Fruit fly (Drosophila melanogaster) Kc167 (cell line): ENCODE results near the gene Scsalpha1.

ENCODE experiments used
- Myc ChIP-seq: fragments of >200 bp; optimal IDR thresholded peaks from 2 replicates; lab custom pipeline; 2017; ENCODE audit warnings: missing external identifiers
- Sin3A ChIP-seq: fragments of >200 bp; optimal IDR thresholded peaks from 2 replicates; lab custom pipeline; 2018; ENCODE audit warnings: missing external identifiers
- h ChIP-seq: fragments of >200 bp; optimal IDR thresholded peaks from 3 replicates; lab custom pipeline; 2018; ENCODE audit warnings: missing external identifiers
- insv ChIP-seq: fragments of >200 bp; optimal IDR thresholded peaks from 3 replicates; lab custom pipeline; 2018; ENCODE audit warnings: missing external identifiers
- psq ChIP-seq: fragments of >200 bp; optimal IDR thresholded peaks from 2 replicates; lab custom pipeline; 2017; ENCODE audit warnings: missing external identifiers
- ttk ChIP-seq: sonication (Bioruptor generic); optimal IDR thresholded peaks from 2 replicates; lab custom pipeline; 2017; ENCODE audit warnings: missing external identifiers

The Scsalpha1 gene

dm6 chr3L:3814010-3814833 is at the start of gene Scsalpha1:
Gene Scsalpha1, plus strand, starts transcription at chr3L:3814211.
- TF ChIP-seq ttk (no peak), psq (lab: Kevin White, UChicago) (no peak), h (no peak), Sin3A (lab: Kevin White, UChicago) (no peak), Myc (lab: Kevin White, UChicago) (no peak), insv (no peak)

dm6 chr3L:3764338-3764737 is 49.7 kb upstream of the Scsalpha1 start:
- TF ChIP-seq insv, result no peak
- no peak for TF ChIP-seq h
- no peak for TF ChIP-seq psq (lab: Kevin White, UChicago)
- no peak for TF ChIP-seq ttk
- TF ChIP-seq Sin3A (lab: Kevin White, UChicago), result no peak
- no peak for TF ChIP-seq Myc (lab: Kevin White, UChicago)

DNA sequence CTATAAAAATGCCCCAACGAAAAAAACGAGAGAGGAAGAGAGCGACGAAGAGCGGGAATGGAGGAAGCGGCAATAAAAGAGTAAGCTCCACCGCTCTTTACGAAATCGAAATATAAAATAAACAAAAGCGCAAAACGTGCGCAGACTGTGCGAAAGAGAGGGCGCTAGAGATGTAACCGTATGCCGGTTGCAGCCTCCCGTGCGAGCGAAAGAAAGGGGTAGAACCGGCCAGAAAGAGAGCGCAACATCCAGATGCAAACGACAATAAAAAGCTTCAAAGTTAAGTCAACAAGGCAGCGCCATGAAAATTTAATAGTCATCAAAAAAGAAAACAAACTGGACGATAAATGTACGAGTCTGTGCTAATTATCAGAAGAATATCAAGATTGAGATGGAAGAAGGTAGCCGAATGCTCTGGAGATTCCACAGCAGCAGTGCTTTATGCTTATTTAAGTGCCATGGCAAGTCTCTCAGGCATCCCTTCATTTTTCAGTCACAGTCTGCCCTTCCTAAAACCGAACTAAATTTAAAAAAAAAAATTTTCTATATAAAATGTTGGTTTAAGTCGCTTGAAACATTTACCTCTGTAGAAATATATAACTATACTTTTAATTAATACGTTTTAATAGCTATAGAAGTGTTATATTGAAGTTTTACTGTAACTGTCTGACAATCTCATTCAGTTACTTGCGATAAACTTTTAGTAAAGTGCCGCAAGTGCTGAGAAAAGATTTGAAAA is 48.1 kb upstream of the Scsalpha1 start:
- no peak for TF ChIP-seq Sin3A (lab: Kevin White, UChicago)
- TF ChIP-seq ttk, result no peak
- TF ChIP-seq Myc (lab: Kevin White, UChicago), result no peak
- TF ChIP-seq h, result no peak
- TF ChIP-seq insv, result no peak
- TF ChIP-seq psq (lab: Kevin White, UChicago), result no peak

DNA sequence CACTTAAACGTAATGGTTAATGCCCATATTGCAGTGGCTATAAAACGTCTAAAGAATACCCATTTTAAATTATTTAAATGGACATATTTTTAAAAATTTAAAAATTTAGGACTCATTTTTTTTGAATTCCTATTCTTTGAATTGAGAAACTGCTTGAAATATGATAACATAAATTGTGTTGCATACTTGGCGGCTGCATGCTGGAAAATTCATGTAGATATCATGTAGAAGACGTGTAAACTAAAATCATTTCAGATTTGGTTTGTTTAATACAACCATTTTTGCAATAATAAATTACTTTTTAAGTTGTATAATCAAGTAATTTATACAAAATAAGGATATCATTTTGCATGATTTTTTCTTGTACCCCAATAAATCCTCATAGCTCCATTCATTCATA is 47.3 kb upstream of the Scsalpha1 start:
- no peak for TF ChIP-seq psq (lab: Kevin White, UChicago)
- no peak for TF ChIP-seq h
- no peak for TF ChIP-seq insv
- no peak for TF ChIP-seq Myc (lab: Kevin White, UChicago)
- TF ChIP-seq ttk, result no peak
- no peak for TF ChIP-seq Sin3A (lab: Kevin White, UChicago)

DNA sequence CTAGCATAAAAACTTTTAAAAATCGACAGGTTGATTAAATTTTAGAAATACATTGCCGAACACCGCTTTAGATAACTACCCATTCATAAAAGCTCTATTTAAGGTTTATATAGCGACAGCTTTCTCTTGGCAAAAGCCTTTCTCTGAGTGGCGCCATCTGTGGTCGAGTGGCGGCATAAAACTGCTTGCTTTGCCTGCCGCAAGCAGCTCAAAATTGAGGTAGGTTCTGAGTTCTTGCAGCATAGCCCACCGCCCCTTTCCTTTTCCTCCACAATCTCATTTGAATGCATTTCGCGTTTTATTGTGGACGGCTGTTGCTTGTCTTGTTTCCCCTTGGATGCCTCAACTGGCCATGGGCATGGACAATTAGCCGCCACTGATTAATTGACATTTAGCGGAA is 46.2 kb upstream of the Scsalpha1 start:
- TF ChIP-seq ttk (no peak), psq (lab: Kevin White, UChicago) (no peak), insv (no peak), h (no peak), Myc (lab: Kevin White, UChicago) (no peak), Sin3A (lab: Kevin White, UChicago) (no peak)

- TF ChIP-seq ttk, result no peak
- no peak for TF ChIP-seq Sin3A (lab: Kevin White, UChicago)
- no peak for TF ChIP-seq insv
- no peak for TF ChIP-seq Myc (lab: Kevin White, UChicago)
- TF ChIP-seq h, result no peak
- TF ChIP-seq psq (lab: Kevin White, UChicago), result no peak
Measured at dm6 chr3L:3769157-3769556, 44.9 kb upstream of the Scsalpha1 start.

dm6 chr3L:3770823-3771222 is 43.2 kb upstream of the Scsalpha1 start:
- TF ChIP-seq Sin3A (lab: Kevin White, UChicago), result no peak

DNA sequence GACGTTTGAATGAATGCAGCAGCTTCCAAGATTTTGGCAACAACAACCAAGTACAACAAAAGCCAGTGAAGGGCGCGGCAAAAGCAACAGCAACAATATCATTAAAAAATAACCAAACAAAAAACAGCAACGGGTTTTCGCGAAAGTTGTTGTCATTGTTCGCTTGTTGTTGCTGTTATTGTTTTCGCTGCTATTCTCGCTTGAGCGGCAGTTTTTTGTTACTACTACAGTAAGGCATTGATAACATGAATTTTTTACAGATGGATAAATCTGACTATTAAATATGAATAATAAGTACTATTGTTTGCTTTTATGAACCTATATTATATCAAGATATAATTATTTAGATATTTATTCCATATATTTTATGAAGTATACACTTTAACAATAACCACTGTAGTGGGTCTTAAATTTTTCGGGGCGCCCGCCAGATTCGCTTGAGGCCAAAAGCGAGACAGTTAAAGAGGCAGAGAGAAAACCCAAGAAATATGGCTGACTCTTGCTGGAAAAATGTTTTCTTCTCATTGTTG is 42.5 kb upstream of the Scsalpha1 start:
- no peak for TF ChIP-seq Sin3A (lab: Kevin White, UChicago)
- TF ChIP-seq ttk, result no peak
- no peak for TF ChIP-seq insv
- TF ChIP-seq Myc (lab: Kevin White, UChicago), result no peak
- TF ChIP-seq h, result no peak
- TF ChIP-seq psq (lab: Kevin White, UChicago), result no peak

DNA sequence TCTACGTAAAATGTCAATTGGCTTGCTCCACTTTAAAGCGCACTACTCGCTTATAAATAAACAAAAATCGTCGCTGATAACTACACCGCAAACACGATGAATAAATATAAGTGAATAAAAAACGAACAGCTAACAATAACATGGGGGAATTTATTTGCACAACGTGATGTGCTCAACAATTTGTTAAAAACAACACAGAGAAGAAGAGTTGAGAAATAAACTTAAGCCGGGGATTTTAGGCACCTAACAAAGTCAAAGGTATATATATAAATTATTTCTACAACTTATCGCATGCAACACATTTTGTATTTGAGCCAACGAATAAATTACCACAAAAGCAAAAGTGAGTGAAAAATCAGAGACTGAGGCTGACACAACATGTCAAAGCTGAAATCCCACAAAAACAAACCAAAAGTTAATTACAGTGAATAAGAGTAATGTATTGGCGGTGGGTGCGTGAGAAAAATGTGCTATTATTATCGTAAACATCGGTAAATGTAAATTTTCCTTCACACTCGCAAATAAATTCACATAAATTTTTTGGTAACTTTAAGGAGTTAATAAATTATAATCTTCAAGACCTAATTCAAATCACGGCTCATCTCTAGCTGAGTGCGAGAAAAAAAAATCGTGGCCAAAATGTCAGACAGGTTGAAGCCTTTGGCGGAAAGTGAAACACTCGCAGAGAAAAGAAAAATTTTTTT is 41.6 kb upstream of the Scsalpha1 start:
- TF ChIP-seq ttk (no peak), Myc (lab: Kevin White, UChicago) (no peak), Sin3A (lab: Kevin White, UChicago) (no peak)

DNA sequence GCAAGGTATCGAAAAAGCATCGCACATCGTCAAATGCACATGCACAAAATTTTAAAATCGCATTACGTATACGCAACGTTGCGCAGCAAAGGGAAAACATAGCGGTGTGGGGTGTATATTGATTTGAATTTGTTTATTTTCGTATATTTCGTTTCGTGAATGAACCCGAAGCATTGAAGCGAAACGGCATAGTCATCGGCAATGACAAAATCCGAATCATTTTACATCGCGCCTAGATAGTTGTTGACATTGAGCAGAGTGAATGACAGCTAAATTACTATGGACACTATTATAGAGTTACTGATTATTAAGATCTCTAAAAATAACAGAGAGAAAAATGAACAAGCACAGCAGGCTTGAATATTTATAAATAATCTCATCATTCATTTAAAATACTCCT is 40.7 kb upstream of the Scsalpha1 start:
- TF ChIP-seq Myc (lab: Kevin White, UChicago) (no peak), psq (lab: Kevin White, UChicago) (no peak), insv (no peak), Sin3A (lab: Kevin White, UChicago) (no peak), ttk (no peak), h (no peak)

dm6 chr3L:3776559-3777097 is 37.4 kb upstream of the Scsalpha1 start:
- TF ChIP-seq ttk (no peak), h (no peak), Sin3A (lab: Kevin White, UChicago) (no peak), Myc (lab: Kevin White, UChicago) (no peak), psq (lab: Kevin White, UChicago) (no peak), insv (no peak)

dm6 chr3L:3778463-3778862 is 35.5 kb upstream of the Scsalpha1 start:
- TF ChIP-seq psq (lab: Kevin White, UChicago), result no peak
- TF ChIP-seq Sin3A (lab: Kevin White, UChicago), result no peak
- TF ChIP-seq h, result no peak
- no peak for TF ChIP-seq ttk
- TF ChIP-seq insv, result no peak
- no peak for TF ChIP-seq Myc (lab: Kevin White, UChicago)
